Worm (Caenorhabditis elegans) whole organism, L1 larva: ENCODE results near the gene F22F4.4.

Experiments
- C04F5.9 ChIP-seq: sonication (generic microtip); optimal IDR thresholded peaks from 2 replicates; lab custom pipeline; 2016; ENCODE audit warnings: missing genetic modification characterization, missing compliant biosample characterization
- C34B4.2 ChIP-seq: sonication (generic microtip); optimal IDR thresholded peaks from 2 replicates; lab custom pipeline; 2017; ENCODE audit warnings: mild to moderate bottlenecking, missing genetic modification characterization, missing compliant biosample characterization
- F16B12.6 ChIP-seq: fragments of 150-350 bp; optimal IDR thresholded peaks from 2 replicates; lab custom pipeline; 2014; ENCODE audit warnings: missing biosample characterization, missing genetic modification characterization
- dsc-1 ChIP-seq: sonication (generic microtip); optimal IDR thresholded peaks from 2 replicates; lab custom pipeline; 2016; ENCODE audit warnings: mild to moderate bottlenecking, missing genetic modification characterization, missing compliant biosample characterization
- ets-5 ChIP-seq: fragments of 200-800 bp; sonication (Bioruptor generic); IDR thresholded peaks from 2 replicates; pipeline ENCODE4 v1.3.6; 2022; ENCODE audit warnings: missing genetic modification characterization, missing compliant biosample characterization
- hlh-17 ChIP-seq: fragments of 200-800 bp; sonication (Bioruptor generic); optimal IDR thresholded peaks from 2 replicates; lab custom pipeline; 2018; ENCODE audit warnings: missing genetic modification characterization, mild to moderate bottlenecking, missing compliant biosample characterization, moderate library complexity, borderline replicate concordance
- isw-1 ChIP-seq: fragments of 200-800 bp; sonication (Bioruptor generic); IDR thresholded peaks from 2 replicates; pipeline ENCODE4 v1.3.6; 2022; ENCODE audit warnings: missing genetic modification characterization, missing compliant biosample characterization
- lir-3 ChIP-seq: sonication (generic microtip); optimal IDR thresholded peaks from 2 replicates; lab custom pipeline; 2016; ENCODE audit warnings: mild to moderate bottlenecking, missing genetic modification characterization, moderate library complexity, missing compliant biosample characterization; ENCODE audit not compliant: poor library complexity
- mep-1 ChIP-seq: fragments of 150-350 bp; optimal IDR thresholded peaks from 2 replicates; lab custom pipeline; 2014; ENCODE audit warnings: missing biosample characterization, missing genetic modification characterization
- nhr-19 ChIP-seq: fragments of 200-800 bp; sonication (Bioruptor generic); conservative IDR thresholded peaks from 2 replicates; pipeline ENCODE4 v1.3.6; 2022; ENCODE audit warnings: missing genetic modification characterization, missing compliant biosample characterization
- nhr-47 ChIP-seq: sonication (generic microtip); optimal IDR thresholded peaks from 2 replicates; lab custom pipeline; 2016; ENCODE audit warnings: mild to moderate bottlenecking, missing genetic modification characterization, moderate library complexity, missing compliant biosample characterization
- pax-3 ChIP-seq: fragments of 200-800 bp; sonication (Bioruptor generic); optimal IDR thresholded peaks from 2 replicates; lab custom pipeline; 2018; ENCODE audit warnings: mild to moderate bottlenecking, missing genetic modification characterization, moderate library complexity, missing compliant biosample characterization

The F22F4.4 gene

ce11 chrX:5953174-5953573 is 48.2 kb downstream of the F22F4.4 start, which contains the start of the genes R07E4.5 and R07E4.3 (continued):
- no peak for TF ChIP-seq lir-3 (tag; lab: Kevin White, UChicago)
- no peak for TF ChIP-seq hlh-17 (GFP tag; lab: Kevin White, UChicago)
- peak; percentile 70 for TF ChIP-seq mep-1 (tag; lab: Kevin White, UChicago)
- TF ChIP-seq isw-1 (GFP tag; lab: Robert Waterston, UW) = peak; percentile 36
- no peak for TF ChIP-seq pax-3 (tag; lab: Kevin White, UChicago)
- peak; percentile 48 for TF ChIP-seq dsc-1 (tag; lab: Kevin White, UChicago)
- TF ChIP-seq nhr-19 = peak; percentile 65
- peak; percentile 71 for TF ChIP-seq nhr-47 (tag; lab: Kevin White, UChicago)
- TF ChIP-seq C04F5.9 (tag; lab: Kevin White, UChicago) = no peak
- no peak for TF ChIP-seq C34B4.2 (tag; lab: Kevin White, UChicago)
- no peak for TF ChIP-seq ets-5 (GFP tag; lab: Robert Waterston, UW)
- peak; percentile 31 for TF ChIP-seq F16B12.6 (tag; lab: Kevin White, UChicago)
